Worm (Caenorhabditis elegans): ENCODE measurements around the gene D1005.10.
A peak's percentile ranks its signal among the peaks of the same experiment; 100 is the strongest.

DNA sequence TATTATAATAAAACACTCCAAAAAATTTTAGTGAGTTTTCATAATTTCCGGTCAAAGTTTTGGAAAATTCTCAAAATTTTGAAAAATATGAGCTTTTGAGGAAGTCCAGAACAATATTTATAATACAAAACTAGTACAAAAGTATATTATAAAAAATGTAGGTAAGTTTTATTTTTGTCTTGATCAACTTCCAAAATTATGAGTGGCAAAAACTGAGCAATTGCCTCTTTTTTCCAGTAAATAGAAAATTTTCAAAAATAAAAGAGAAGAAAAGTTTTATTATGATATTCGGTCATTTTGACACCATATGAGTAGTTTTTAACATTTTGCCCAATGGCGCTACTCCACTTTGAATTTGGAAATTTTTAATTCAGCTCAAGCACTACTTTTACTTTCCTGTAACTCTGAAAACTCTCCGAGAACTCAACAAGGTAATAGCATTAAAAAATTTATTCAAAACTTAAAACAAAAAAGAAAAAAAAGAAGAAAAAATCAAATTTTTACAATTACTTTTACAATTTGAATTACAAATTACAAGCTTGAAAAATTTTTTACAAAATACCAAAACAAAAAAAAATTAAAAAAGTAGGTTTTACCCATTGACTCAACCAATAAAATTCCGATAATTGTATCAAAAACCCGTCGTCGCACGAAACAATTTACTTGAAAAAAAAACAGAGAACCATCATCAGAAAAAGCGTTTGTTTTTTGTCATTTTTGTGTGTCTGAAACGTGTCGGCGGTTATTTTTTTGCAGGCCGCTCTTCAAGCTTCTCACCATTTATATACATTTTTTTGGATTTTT is 17.9 kb upstream of the D1005.10 start:
- peak; percentile 38 for TF ChIP-seq elt-2 (tag; optimal IDR thresholded peaks at IDR 0.05)
- peak in 2 of 6 experiments; percentile 60 to 87 for TF ChIP-seq elt-3 (tag; optimal IDR thresholded peaks at IDR 0.05)
- TF ChIP-seq snu-23 (GFP tag; optimal IDR thresholded peaks at IDR 0.05): peak; percentile 72
- no peak for TF ChIP-seq fkh-10 (GFP tag; optimal IDR thresholded peaks at IDR 0.05)
